Fruit fly (Drosophila melanogaster) Kc167 (cell line): ENCODE results near the gene Tdrd3.

Experiments used
- Myc ChIP-seq: fragments of >200 bp; optimal IDR thresholded peaks from 2 replicates; lab custom pipeline; 2017; ENCODE audit warnings: missing external identifiers
- Sin3A ChIP-seq: fragments of >200 bp; optimal IDR thresholded peaks from 2 replicates; lab custom pipeline; 2018; ENCODE audit warnings: missing external identifiers
- h ChIP-seq: fragments of >200 bp; optimal IDR thresholded peaks from 3 replicates; lab custom pipeline; 2018; ENCODE audit warnings: missing external identifiers
- insv ChIP-seq: fragments of >200 bp; optimal IDR thresholded peaks from 3 replicates; lab custom pipeline; 2018; ENCODE audit warnings: missing external identifiers
- psq ChIP-seq: fragments of >200 bp; optimal IDR thresholded peaks from 2 replicates; lab custom pipeline; 2017; ENCODE audit warnings: missing external identifiers
- ttk ChIP-seq: sonication (Bioruptor generic); optimal IDR thresholded peaks from 2 replicates; lab custom pipeline; 2017; ENCODE audit warnings: missing external identifiers

Tdrd3 gene

dm6 chr3L:14786230-14786850 is at the start of gene Tdrd3, which contains the start of gene bmm:
Gene Tdrd3 (plus strand): TSS chr3L:14786791.
Gene bmm (minus strand): TSS chr3L:14786412.
- no peak for TF ChIP-seq Sin3A (lab: Kevin White, UChicago)
- no peak for TF ChIP-seq h (lab: Kevin White, UChicago)
- TF ChIP-seq Myc (lab: Kevin White, UChicago): no peak
- TF ChIP-seq insv (lab: Kevin White, UChicago): no peak

dm6 chr3L:14743106-14743692 is 43.4 kb upstream of the Tdrd3 start:
- TF ChIP-seq insv (lab: Kevin White, UChicago): no peak
- TF ChIP-seq Myc (lab: Kevin White, UChicago): no peak
- no peak for TF ChIP-seq h (lab: Kevin White, UChicago)
- no peak for TF ChIP-seq Sin3A (lab: Kevin White, UChicago)
- TF ChIP-seq ttk (lab: Kevin White, UChicago): no peak
- no peak for TF ChIP-seq psq

- TF ChIP-seq insv (lab: Kevin White, UChicago): no peak
- TF ChIP-seq ttk (lab: Kevin White, UChicago): no peak
- TF ChIP-seq Myc (lab: Kevin White, UChicago): no peak
- no peak for TF ChIP-seq psq
- no peak for TF ChIP-seq Sin3A (lab: Kevin White, UChicago)
- no peak for TF ChIP-seq h (lab: Kevin White, UChicago)
These were observed 35.4 kb upstream of the Tdrd3 start for dm6 chr3L:14751056-14751671.

DNA sequence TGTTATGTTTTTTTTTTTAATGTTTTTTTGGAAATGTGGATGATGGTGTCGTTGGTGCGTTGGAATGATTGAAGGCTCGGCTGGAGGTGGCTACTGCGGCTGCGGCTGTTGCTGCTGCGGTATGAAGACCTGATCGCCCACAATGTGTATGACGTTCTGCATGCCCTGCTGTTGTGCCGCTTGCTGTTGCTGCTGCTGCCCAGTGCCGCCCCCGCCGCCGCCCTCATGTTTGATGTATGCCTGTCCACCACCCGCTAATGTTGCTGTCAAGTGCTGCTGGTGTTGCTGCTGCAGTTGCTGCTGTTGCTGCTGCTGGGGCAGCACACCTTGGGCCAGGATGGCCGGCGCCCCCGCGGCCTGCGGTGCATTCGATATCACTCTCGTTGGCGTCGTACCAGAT is 33.8 kb upstream of the Tdrd3 start:
- TF ChIP-seq Sin3A (lab: Kevin White, UChicago) (no peak), psq (no peak), Myc (lab: Kevin White, UChicago) (no peak), h (lab: Kevin White, UChicago) (no peak), insv (lab: Kevin White, UChicago) (no peak), ttk (lab: Kevin White, UChicago) (no peak)

DNA sequence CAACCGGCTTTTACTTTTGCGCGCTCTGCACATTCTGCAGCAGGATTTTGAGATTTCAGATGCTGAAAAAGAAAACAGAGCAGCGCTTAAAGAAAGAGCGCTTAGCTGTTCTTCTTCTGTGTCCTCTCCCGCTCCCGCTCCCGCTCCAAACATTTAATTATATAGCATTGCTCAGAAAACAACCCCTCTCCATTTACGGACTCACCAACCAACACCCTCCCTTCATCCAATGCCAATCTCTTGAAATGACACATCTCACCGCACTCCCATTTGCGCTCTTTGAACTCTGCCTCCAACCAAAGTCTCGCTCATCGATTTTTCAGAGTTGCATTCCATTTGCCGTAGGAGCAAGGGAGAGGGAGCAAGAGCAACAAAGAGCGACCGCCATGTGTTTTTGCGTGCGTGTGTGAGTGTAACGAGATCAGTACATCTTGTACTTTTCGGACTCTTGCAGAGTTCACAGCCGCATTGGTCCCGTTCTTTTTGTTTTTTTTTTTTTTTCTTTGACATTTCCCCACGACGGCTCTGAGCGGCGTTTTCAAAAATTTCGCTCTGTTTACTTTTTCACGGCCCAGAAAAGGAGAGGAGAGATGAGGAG is 31.4 kb upstream of the Tdrd3 start:
- no peak for TF ChIP-seq h (lab: Kevin White, UChicago)

DNA sequence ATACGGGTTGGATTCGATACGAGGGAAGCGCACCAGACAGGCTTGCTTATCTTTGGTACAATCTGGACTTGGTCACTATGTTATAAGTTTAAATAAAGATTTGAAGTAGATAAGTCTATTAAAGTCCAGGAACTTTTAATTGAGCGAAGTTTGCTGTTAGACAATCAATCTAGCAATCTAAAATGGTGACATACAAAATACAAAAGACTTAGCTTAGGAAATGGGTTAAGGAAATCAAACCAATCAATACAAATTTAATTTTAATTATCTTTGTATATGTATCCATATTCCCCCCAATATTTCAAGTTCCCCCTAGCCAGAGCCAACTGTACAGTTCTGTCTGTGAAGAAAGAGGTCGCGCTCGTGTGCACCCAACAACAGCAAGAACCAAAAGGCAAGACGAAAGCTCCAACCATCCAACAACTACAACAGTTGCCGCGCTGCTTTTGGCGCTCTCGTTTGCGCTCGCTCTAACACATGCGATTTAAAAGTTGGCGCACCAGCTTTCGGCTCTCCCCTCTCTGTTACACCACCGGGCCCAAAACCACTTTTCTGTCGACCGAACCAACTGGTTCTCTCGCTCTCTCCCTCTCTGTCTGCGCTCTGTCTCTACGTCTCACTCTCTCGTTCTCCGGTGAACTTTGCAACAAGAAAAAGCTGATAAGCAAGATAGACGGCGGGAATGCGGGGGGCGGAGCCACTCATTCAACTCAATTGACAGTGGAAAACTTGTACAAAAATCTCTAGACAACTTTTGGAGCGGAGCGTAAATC is 30.5 kb upstream of the Tdrd3 start:
- TF ChIP-seq ttk (lab: Kevin White, UChicago): no peak
- no peak for TF ChIP-seq Sin3A (lab: Kevin White, UChicago)

DNA sequence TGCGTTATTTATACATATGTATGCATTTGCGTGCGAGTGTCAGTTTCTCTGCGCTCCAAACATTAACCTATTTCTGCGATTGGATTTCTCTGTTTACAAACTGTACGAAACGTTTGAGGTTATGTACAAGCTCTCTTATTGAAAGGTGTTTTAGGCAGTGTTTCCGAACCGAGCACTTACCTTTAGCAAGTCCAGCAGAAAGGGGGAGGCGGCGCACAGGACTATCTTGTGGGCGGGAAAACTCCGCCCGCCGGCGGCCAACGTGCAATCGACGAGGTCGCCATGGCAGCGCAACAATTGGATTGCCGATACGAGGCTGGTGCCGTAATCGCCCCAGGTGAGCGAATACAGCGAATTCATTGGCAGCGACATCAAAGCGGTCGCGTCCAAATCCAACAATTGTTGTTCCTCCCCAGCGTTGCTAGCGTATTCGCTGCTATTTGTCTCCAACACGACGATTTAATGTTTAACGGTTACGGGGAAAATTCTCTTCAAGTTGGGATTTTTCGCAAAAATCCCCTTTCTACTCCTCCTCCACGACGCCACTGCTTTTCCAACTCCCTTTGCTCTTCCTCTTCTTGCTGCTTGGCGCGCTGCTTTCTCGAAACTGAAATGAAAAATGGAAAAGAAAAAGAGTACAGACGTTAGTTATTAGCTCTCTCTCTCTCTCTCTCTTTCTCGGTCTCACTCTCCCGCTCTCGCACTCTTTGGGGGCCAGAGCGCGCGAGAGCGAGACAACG is 29.7 kb upstream of the Tdrd3 start:
- TF ChIP-seq Myc (lab: Kevin White, UChicago): no peak
- no peak for TF ChIP-seq psq
- TF ChIP-seq Sin3A (lab: Kevin White, UChicago): no peak
- TF ChIP-seq insv (lab: Kevin White, UChicago): no peak
- TF ChIP-seq h (lab: Kevin White, UChicago): no peak
- TF ChIP-seq ttk (lab: Kevin White, UChicago): no peak

DNA sequence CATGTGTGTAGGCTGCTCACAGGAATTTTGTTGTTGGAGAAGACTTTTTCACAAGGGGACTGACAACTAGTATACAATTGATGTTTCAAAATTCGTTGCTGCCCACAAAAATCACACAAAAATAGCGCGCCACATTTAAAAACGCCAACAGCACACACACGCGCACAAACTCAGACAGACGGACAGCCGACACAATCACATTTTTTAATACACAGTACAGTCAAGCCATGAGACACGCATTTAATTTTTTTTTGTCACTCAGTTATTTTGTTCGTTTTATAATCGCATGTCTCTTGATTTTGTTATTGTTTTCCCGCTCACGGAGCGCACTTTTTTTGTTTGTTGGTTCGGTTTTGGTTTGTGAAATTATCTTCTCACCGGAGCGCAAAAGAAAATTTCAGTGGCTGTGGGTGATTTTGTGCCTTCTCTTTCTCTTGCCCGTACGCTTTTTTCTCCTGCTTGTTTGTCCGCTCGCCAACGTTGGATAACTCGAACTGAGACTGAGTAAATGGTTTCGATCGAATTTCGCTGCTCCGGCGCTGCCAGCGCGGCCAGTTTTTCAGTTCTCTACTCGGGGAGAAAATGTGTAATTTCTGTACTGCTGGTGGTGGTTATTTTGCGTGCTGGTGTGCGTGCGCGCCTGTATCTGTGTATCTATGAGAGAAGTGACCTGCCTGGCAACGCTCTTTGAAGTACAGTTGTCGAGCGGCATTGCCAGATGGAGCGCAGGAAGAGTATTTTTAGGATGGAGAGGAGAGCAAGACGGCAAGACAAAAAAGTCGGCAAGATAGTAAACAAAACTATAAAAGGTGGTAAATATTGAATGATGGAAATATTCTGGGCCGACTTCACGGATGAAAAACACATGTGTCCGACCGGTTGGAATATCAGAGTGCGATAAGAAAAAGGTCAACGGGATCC is 28.9 kb upstream of the Tdrd3 start, which contains the start of gene CG42507:
Gene CG42507, minus strand, starts transcription at position 499 of the 921 bp plus-strand sequence.
- TF ChIP-seq insv (lab: Kevin White, UChicago): no peak
- no peak for TF ChIP-seq Myc (lab: Kevin White, UChicago)

DNA sequence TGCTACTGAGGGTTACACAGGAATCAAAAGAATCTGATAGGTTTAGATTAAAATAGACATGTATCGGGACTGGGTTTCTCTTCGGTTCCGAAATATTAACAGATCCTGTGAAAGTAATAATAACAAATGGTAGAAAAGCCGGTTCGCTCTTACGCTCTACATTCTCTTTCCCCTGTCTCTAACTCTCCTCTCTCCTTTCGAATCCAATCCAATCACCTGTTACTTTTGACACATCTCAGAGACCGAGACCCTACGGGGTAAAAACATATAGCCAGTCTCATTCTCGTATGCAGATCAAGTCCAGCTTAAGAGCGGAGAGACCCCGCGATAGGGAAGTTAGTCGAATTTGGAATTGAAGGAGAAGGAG is 27.9 kb upstream of the Tdrd3 start:
- TF ChIP-seq h (lab: Kevin White, UChicago) (no peak), psq (no peak), Sin3A (lab: Kevin White, UChicago) (no peak), insv (lab: Kevin White, UChicago) (no peak)

- TF ChIP-seq psq: no peak
- no peak for TF ChIP-seq Myc (lab: Kevin White, UChicago)
- no peak for TF ChIP-seq Sin3A (lab: Kevin White, UChicago)
- TF ChIP-seq insv (lab: Kevin White, UChicago): no peak
- no peak for TF ChIP-seq ttk (lab: Kevin White, UChicago)
- TF ChIP-seq h (lab: Kevin White, UChicago): no peak
These were observed 27.3 kb upstream of the Tdrd3 start for dm6 chr3L:14759097-14759795.
